Fruit fly (Drosophila melanogaster): Measurements from ENCODE around the gene Atg18a.
A peak's percentile ranks its signal among the peaks of the same experiment; 100 is the strongest.

Atg18a gene

dm6 chr3L:8185263-8186227 is 1.1 kb upstream of the Atg18a start (continued):
- no peak for TF ChIP-seq CG4282 (GFP tag; optimal IDR thresholded peaks at IDR 0.05)
- TF ChIP-seq CG10366 (GFP tag; IDR thresholded peaks at IDR 0.05) = peak; percentile 41; the same call in 1 of the 2 replicates
- TF ChIP-seq CG13123 (GFP tag; optimal IDR thresholded peaks at IDR 0.05) = no peak
- no peak for TF ChIP-seq CG10147 (GFP tag; optimal IDR thresholded peaks at IDR 0.05)
- no peak for TF ChIP-seq toy (GFP tag; IDR thresholded peaks at IDR 0.05)
- peak; percentile 54 for TF ChIP-seq Oli (tag; optimal IDR thresholded peaks at IDR 0.05)
- peak; percentile 17 for TF ChIP-seq Dek (tag; optimal IDR thresholded peaks at IDR 0.05)
- peak; percentile 27 for TF ChIP-seq CG9727 (GFP tag; optimal IDR thresholded peaks at IDR 0.05)
- TF ChIP-seq kah (GFP tag; optimal IDR thresholded peaks at IDR 0.05) = no peak
- no peak for TF ChIP-seq CG15601 (tag; optimal IDR thresholded peaks at IDR 0.05)
- no peak for TF ChIP-seq CG2116 (GFP tag; optimal IDR thresholded peaks at IDR 0.05)
- peak; percentile 60 to 97 for TF ChIP-seq Pdp1 (GFP tag; optimal IDR thresholded peaks at IDR 0.05)
- peak; percentile 65 for TF ChIP-seq Side (GFP tag; optimal IDR thresholded peaks at IDR 0.05)
- peak; percentile 25 for TF ChIP-seq Myb (GFP tag; optimal IDR thresholded peaks at IDR 0.05)
- no peak for TF ChIP-seq CG16813 (GFP tag; IDR thresholded peaks at IDR 0.05; ENCODE audit: partially characterized antibody)
- TF ChIP-seq Hey (tag; optimal IDR thresholded peaks at IDR 0.05) = peak; percentile 53
- TF ChIP-seq tup (GFP tag; optimal IDR thresholded peaks at IDR 0.05) = peak; percentile 30
- peak; percentile 70 for TF ChIP-seq gro (GFP tag; optimal IDR thresholded peaks at IDR 0.05)
- peak; percentile 28 for TF ChIP-seq tin (GFP tag; optimal IDR thresholded peaks at IDR 0.05)
- no peak for TF ChIP-seq CG8765 (GFP tag; IDR thresholded peaks at IDR 0.05)
- peak; percentile 30; the same call in 1 of the 2 replicates for TF ChIP-seq ranshi (GFP tag; IDR thresholded peaks at IDR 0.05)
- TF ChIP-seq CG7745 (tag; optimal IDR thresholded peaks at IDR 0.05) = no peak
- TF ChIP-seq CG31224 (GFP tag; IDR thresholded peaks at IDR 0.05) = 0 out of 2 replicates have a peak, but pooled peaks have one; percentile 16
- peak; percentile 64 for TF ChIP-seq ftz-f1 (GFP tag; optimal IDR thresholded peaks at IDR 0.05)
- TF ChIP-seq scrt (GFP tag; optimal IDR thresholded peaks at IDR 0.05) = peak; percentile 19
- TF ChIP-seq jumu (GFP tag; optimal IDR thresholded peaks at IDR 0.05) = peak; percentile 42
- no peak for TF ChIP-seq CG13894 (tag; optimal IDR thresholded peaks at IDR 0.05)
- TF ChIP-seq CG6813 (GFP tag; optimal IDR thresholded peaks at IDR 0.05) = peak; percentile 34
- TF ChIP-seq CG1529 (GFP tag; optimal IDR thresholded peaks at IDR 0.05) = peak; percentile 2
- peak; percentile 18 for TF ChIP-seq CG12219 (GFP tag; optimal IDR thresholded peaks at IDR 0.05)
- peak; percentile 2 for TF ChIP-seq D (optimal IDR thresholded peaks at IDR 0.05)
- peak; percentile 22 for TF ChIP-seq D (GFP tag; optimal IDR thresholded peaks at IDR 0.05)
- TF ChIP-seq zfh2 (GFP tag; optimal IDR thresholded peaks at IDR 0.05) = peak; percentile 46
- no peak for TF ChIP-seq CG13287 (GFP tag; IDR thresholded peaks at IDR 0.05; ENCODE audit: partially characterized antibody)
- no peak for TF ChIP-seq CG31365 (tag; optimal IDR thresholded peaks at IDR 0.05)
- TF ChIP-seq CrebB (tag; optimal IDR thresholded peaks at IDR 0.05) = peak; percentile 48
- TF ChIP-seq CG4820 (GFP tag; optimal IDR thresholded peaks at IDR 0.05) = peak; percentile 33
- no peak for TF ChIP-seq CG17802 (tag; optimal IDR thresholded peaks at IDR 0.05)
- TF ChIP-seq CG2202 (tag; optimal IDR thresholded peaks at IDR 0.05) = no peak
- no peak for TF ChIP-seq CG11723 (GFP tag; optimal IDR thresholded peaks at IDR 0.05)
- no peak for TF ChIP-seq Dfd (GFP tag; optimal IDR thresholded peaks at IDR 0.05)
- TF ChIP-seq tio (GFP tag; optimal IDR thresholded peaks at IDR 0.05) = peak; percentile 39
- no peak for TF ChIP-seq Asciz (GFP tag; optimal IDR thresholded peaks at IDR 0.05)
- TF ChIP-seq CG34224 (GFP tag; IDR thresholded peaks at IDR 0.05; ENCODE audit: partially characterized antibody) = 0 out of 3 replicates have a peak, but pooled peaks have one; percentile 15
- TF ChIP-seq NC2β (GFP tag; optimal IDR thresholded peaks at IDR 0.05) = no peak
- TF ChIP-seq CG2889 (GFP tag; IDR thresholded peaks at IDR 0.05) = 0 out of 3 replicates have a peak, but pooled peaks have one; percentile 45
- TF ChIP-seq chinmo (GFP tag; IDR thresholded peaks at IDR 0.05; ENCODE audit: partially characterized antibody) = 0 out of 4 replicates have a peak, but pooled peaks have one; percentile 41

Measured in whole organism, embryonic.